Fruit fly (Drosophila melanogaster): Measurements from ENCODE around the gene CG2865.
A peak's percentile ranks its signal among the peaks of the same experiment; 100 is the strongest.

The CG2865 gene

dm6 chrX:2305842-2306300 lies 12.7 kb upstream of the CG2865 start:
- TF ChIP-seq sage (GFP tag; optimal IDR thresholded peaks at IDR 0.05) (no peak), Rel (GFP tag; optimal IDR thresholded peaks at IDR 0.05) (peak; percentile 45), Rel (tag; optimal IDR thresholded peaks at IDR 0.05) (peak; percentile 57), lola (GFP tag; optimal IDR thresholded peaks at IDR 0.05) (no peak), fru (GFP tag; optimal IDR thresholded peaks at IDR 0.05) (no peak), N (GFP tag; optimal IDR thresholded peaks at IDR 0.05) (peak; percentile 44), CrebA (GFP tag; optimal IDR thresholded peaks at IDR 0.05; ENCODE audit: borderline replicate concordance) (peak; percentile 47), dl (GFP tag; optimal IDR thresholded peaks at IDR 0.05; ENCODE audit: insufficient read depth in 1 of 2, partially characterized antibody in 2 of 2) (peak; percentile 29 to 62), h (GFP tag; optimal IDR thresholded peaks at IDR 0.05) (no peak), HLH106 (tag; optimal IDR thresholded peaks at IDR 0.05) (no peak), ey (GFP tag; optimal IDR thresholded peaks at IDR 0.05) (no peak), Dif (GFP tag; optimal IDR thresholded peaks at IDR 0.05; ENCODE audit: partially characterized antibody) (peak; percentile 82), Dfd (GFP tag; optimal IDR thresholded peaks at IDR 0.05) (no peak), dmrt93B (GFP tag; optimal IDR thresholded peaks at IDR 0.05) (no peak), Sp1 (GFP tag; optimal IDR thresholded peaks at IDR 0.05) (no peak), foxo (GFP tag; optimal IDR thresholded peaks at IDR 0.05) (no peak), psq (GFP tag; optimal IDR thresholded peaks at IDR 0.05) (no peak), Mio (GFP tag; optimal IDR thresholded peaks at IDR 0.05) (no peak), Abd-B (GFP tag; optimal IDR thresholded peaks at IDR 0.05) (no peak)

DNA sequence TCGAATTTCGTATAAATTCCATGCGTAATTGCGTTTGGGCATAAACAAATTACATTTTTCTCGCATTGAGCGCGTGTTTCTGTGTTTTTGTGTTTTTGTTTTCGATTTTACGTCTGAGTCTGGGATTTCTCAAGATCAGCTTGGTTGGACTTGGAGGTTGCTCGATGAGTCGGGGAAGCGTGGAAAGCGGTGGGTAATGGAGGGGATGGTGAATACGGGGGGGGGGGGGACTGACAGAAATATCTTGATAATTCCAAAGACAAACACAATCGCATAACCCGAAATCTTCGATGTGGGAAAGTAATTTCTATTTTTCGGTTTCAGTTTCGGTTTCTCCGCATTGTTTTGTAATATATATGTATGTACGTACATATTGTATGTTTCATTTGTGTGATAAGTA lies 12.1 kb upstream of the CG2865 start:
- no peak for TF ChIP-seq fru (GFP tag; optimal IDR thresholded peaks at IDR 0.05)
- no peak for TF ChIP-seq Jra (GFP tag; optimal IDR thresholded peaks at IDR 0.05)
- no peak for TF ChIP-seq CG9705 (GFP tag; optimal IDR thresholded peaks at IDR 0.05)
- no peak for TF ChIP-seq Rel (GFP tag; optimal IDR thresholded peaks at IDR 0.05)
- TF ChIP-seq Rel (tag; optimal IDR thresholded peaks at IDR 0.05): peak; percentile 14
- TF ChIP-seq lola (GFP tag; optimal IDR thresholded peaks at IDR 0.05): no peak
- no peak for TF ChIP-seq CrebA (GFP tag; optimal IDR thresholded peaks at IDR 0.05; ENCODE audit: borderline replicate concordance)

- TF ChIP-seq Hnf4 (GFP tag; optimal IDR thresholded peaks at IDR 0.05) (no peak), jim (GFP tag; optimal IDR thresholded peaks at IDR 0.05) (no peak), lola (GFP tag; optimal IDR thresholded peaks at IDR 0.05) (no peak), Hr83 (GFP tag; optimal IDR thresholded peaks at IDR 0.05; ENCODE audit: poor library complexity, severe bottlenecking) (no peak), ey (GFP tag; optimal IDR thresholded peaks at IDR 0.05) (no peak), Hr78 (GFP tag; optimal IDR thresholded peaks at IDR 0.05) (no peak), GATAd (GFP tag; optimal IDR thresholded peaks at IDR 0.05) (no peak), h (GFP tag; optimal IDR thresholded peaks at IDR 0.05) (no peak), Rel (GFP tag; optimal IDR thresholded peaks at IDR 0.05) (no peak), Rel (tag; optimal IDR thresholded peaks at IDR 0.05) (no peak), dsf (GFP tag; optimal IDR thresholded peaks at IDR 0.05; ENCODE audit: borderline replicate concordance) (no peak), CrebA (GFP tag; optimal IDR thresholded peaks at IDR 0.05; ENCODE audit: borderline replicate concordance) (no peak), Abd-B (GFP tag; optimal IDR thresholded peaks at IDR 0.05) (no peak), tai (GFP tag; optimal IDR thresholded peaks at IDR 0.05) (no peak), fru (GFP tag; optimal IDR thresholded peaks at IDR 0.05) (no peak), Vsx2 (GFP tag; optimal IDR thresholded peaks at IDR 0.05; ENCODE audit: partially characterized antibody) (no peak), OdsH (GFP tag; optimal IDR thresholded peaks at IDR 0.05) (no peak), Mio (GFP tag; optimal IDR thresholded peaks at IDR 0.05) (no peak), HLH106 (tag; optimal IDR thresholded peaks at IDR 0.05) (no peak), N (GFP tag; optimal IDR thresholded peaks at IDR 0.05) (no peak), sage (GFP tag; optimal IDR thresholded peaks at IDR 0.05) (no peak)
Observed at dm6 chrX:2304514-2305235, 11.5 kb upstream of the CG2865 start.

DNA sequence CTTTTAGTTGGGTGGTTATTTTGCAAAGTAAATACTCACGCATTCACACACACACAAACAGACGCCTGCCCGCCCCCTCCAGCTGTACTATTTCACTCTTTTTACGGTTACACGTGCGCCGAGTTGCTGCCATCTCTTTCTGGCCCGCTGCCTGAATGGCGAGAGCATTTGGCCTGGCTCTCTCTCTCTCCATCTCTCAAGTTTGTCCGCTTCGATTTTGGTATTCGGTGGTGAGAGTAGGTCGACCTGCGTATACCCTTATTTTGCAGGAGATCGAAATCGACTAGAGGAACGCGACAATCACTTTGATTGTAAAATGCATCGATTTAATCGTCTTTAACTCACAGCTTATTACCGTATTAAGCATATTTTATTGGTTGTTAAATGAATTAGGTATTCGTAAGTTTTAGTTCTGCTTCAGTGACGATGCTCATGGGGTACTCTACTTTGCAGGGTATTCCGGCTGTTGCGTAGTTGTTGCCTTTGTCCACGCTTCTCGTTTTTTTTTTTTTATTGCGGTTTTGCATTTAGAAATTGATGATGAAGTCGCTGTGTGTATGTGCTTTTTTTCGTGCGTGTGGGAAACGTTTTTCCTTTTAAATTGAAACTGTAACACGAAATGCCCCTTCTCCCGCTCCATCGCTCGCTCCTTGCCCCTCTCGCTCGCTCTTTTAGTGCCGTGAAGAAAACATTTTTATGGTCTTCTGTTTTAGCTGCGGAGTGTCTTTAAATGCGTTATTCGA lies 10.7 kb upstream of the CG2865 start:
- peak; percentile 47 for TF ChIP-seq sage (GFP tag; optimal IDR thresholded peaks at IDR 0.05)
- no peak for TF ChIP-seq Abd-B (GFP tag; optimal IDR thresholded peaks at IDR 0.05)
- TF ChIP-seq jim (GFP tag; optimal IDR thresholded peaks at IDR 0.05): no peak
- TF ChIP-seq psq (GFP tag; optimal IDR thresholded peaks at IDR 0.05): peak; percentile 88
- no peak for TF ChIP-seq N (GFP tag; optimal IDR thresholded peaks at IDR 0.05)
- peak; percentile 96 for TF ChIP-seq woc (GFP tag; optimal IDR thresholded peaks at IDR 0.05)
- peak; percentile 65 for TF ChIP-seq CG9705 (GFP tag; optimal IDR thresholded peaks at IDR 0.05)
- TF ChIP-seq Sp1 (GFP tag; optimal IDR thresholded peaks at IDR 0.05): peak; percentile 88
- TF ChIP-seq rgr (GFP tag; optimal IDR thresholded peaks at IDR 0.05): peak; percentile 88
- peak; percentile 90 for TF ChIP-seq ey (GFP tag; optimal IDR thresholded peaks at IDR 0.05)
- no peak for TF ChIP-seq pan (optimal IDR thresholded peaks at IDR 0.05)
- peak; percentile 62 for TF ChIP-seq Dif (GFP tag; optimal IDR thresholded peaks at IDR 0.05; ENCODE audit: partially characterized antibody)
- TF ChIP-seq br (GFP tag; optimal IDR thresholded peaks at IDR 0.05): peak; percentile 90
- no peak for TF ChIP-seq Rel (GFP tag; optimal IDR thresholded peaks at IDR 0.05)
- TF ChIP-seq Rel (tag; optimal IDR thresholded peaks at IDR 0.05): peak; percentile 52
- TF ChIP-seq sv (GFP tag; optimal IDR thresholded peaks at IDR 0.05): peak; percentile 86
- TF ChIP-seq Hnf4 (GFP tag; optimal IDR thresholded peaks at IDR 0.05): peak; percentile 76
- no peak for TF ChIP-seq CrebA (GFP tag; optimal IDR thresholded peaks at IDR 0.05; ENCODE audit: borderline replicate concordance)
- TF ChIP-seq dl (GFP tag; optimal IDR thresholded peaks at IDR 0.05; ENCODE audit: insufficient read depth in 1 of 2, partially characterized antibody in 2 of 2): peak; percentile 29 to 65
- peak; percentile 83 for TF ChIP-seq HLH106 (tag; optimal IDR thresholded peaks at IDR 0.05)
- TF ChIP-seq lola (GFP tag; optimal IDR thresholded peaks at IDR 0.05): no peak
- no peak for TF ChIP-seq Dfd (GFP tag; optimal IDR thresholded peaks at IDR 0.05)
- peak; percentile 94 for TF ChIP-seq h (GFP tag; optimal IDR thresholded peaks at IDR 0.05)
- peak; percentile 79 to 84 for TF ChIP-seq foxo (GFP tag; optimal IDR thresholded peaks at IDR 0.05)
- no peak for TF ChIP-seq dsf (GFP tag; optimal IDR thresholded peaks at IDR 0.05; ENCODE audit: borderline replicate concordance)
- TF ChIP-seq Vsx2 (GFP tag; optimal IDR thresholded peaks at IDR 0.05; ENCODE audit: partially characterized antibody): no peak

All from whole organism, wandering third instar larva.